Fruit fly (Drosophila melanogaster) whole organism, wandering third instar larva: ENCODE data around the gene CG13901.

Experiments
- Abd-B ChIP-seq: fragments of >200 bp; optimal IDR thresholded peaks from 2 replicates; lab custom pipeline; 2017; ENCODE audit warnings: missing biosample characterization, missing genetic modification characterization
- CG32264 ChIP-seq: fragments of 200-800 bp; sonication (Bioruptor generic); optimal IDR thresholded peaks from 2 replicates; lab custom pipeline; 2016; ENCODE audit warnings: missing biosample characterization, missing genetic modification characterization
- CG9705 ChIP-seq: fragments of 200-800 bp; sonication (Bioruptor generic); optimal IDR thresholded peaks from 2 replicates; lab custom pipeline; 2018; ENCODE audit warnings: missing biosample characterization, mild to moderate bottlenecking, missing genetic modification characterization
- CrebA ChIP-seq: fragments of 200-800 bp; sonication (Bioruptor generic); optimal IDR thresholded peaks from 2 replicates; lab custom pipeline; 2016; ENCODE audit warnings: missing biosample characterization, mild to moderate bottlenecking, missing genetic modification characterization, borderline replicate concordance
- Dfd ChIP-seq: fragments of >200 bp; optimal IDR thresholded peaks from 2 replicates; lab custom pipeline; 2017; ENCODE audit warnings: missing biosample characterization, missing genetic modification characterization
- Dif ChIP-seq: fragments of 200-275, 200-300 bp; sonication (Bioruptor generic); optimal IDR thresholded peaks from 2 replicates; lab custom pipeline; 2018; ENCODE audit warnings: missing biosample characterization, missing genetic modification characterization; ENCODE audit not compliant: partially characterized antibody
- GATAd ChIP-seq: sonication (Bioruptor generic); optimal IDR thresholded peaks from 2 replicates; lab custom pipeline; 2016; ENCODE audit warnings: missing biosample characterization, missing genetic modification characterization
- HLH106 ChIP-seq: fragments of 200-800 bp; optimal IDR thresholded peaks from 3 replicates; lab custom pipeline; 2019; ENCODE audit warnings: missing biosample characterization, mild to moderate bottlenecking, missing genetic modification characterization, moderate library complexity
- Hnf4 ChIP-seq: fragments of 200-800 bp; sonication (Bioruptor generic); optimal IDR thresholded peaks from 2 replicates; lab custom pipeline; 2016; ENCODE audit warnings: missing biosample characterization, mild to moderate bottlenecking, missing genetic modification characterization
- Hr78 ChIP-seq: fragments of >200 bp; optimal IDR thresholded peaks from 2 replicates; lab custom pipeline; 2017; ENCODE audit warnings: missing biosample characterization, missing genetic modification characterization
- Hr83 ChIP-seq: fragments of 200-300 bp; sonication (Bioruptor generic); optimal IDR thresholded peaks from 2 replicates; lab custom pipeline; 2016; ENCODE audit warnings: missing biosample characterization, mild to moderate bottlenecking, missing genetic modification characterization, moderate library complexity; ENCODE audit not compliant: poor library complexity, severe bottlenecking
- Jra ChIP-seq: sonication (Bioruptor generic); optimal IDR thresholded peaks from 2 replicates; lab custom pipeline; 2016; ENCODE audit warnings: missing biosample characterization, missing genetic modification characterization
- Mio ChIP-seq: sonication (Bioruptor generic); optimal IDR thresholded peaks from 2 replicates; lab custom pipeline; 2016; ENCODE audit warnings: missing biosample characterization, missing genetic modification characterization
- Myc ChIP-seq: fragments of >200 bp; optimal IDR thresholded peaks from 2 replicates; lab custom pipeline; 2017
- N ChIP-seq: fragments of >200 bp; optimal IDR thresholded peaks from 2 replicates; lab custom pipeline; 2018; ENCODE audit warnings: missing biosample characterization, missing external identifiers, missing genetic modification characterization
- OdsH ChIP-seq: fragments of 200-800 bp; sonication (Bioruptor generic); optimal IDR thresholded peaks from 2 replicates; lab custom pipeline; 2016; ENCODE audit warnings: missing biosample characterization, mild to moderate bottlenecking, missing genetic modification characterization
- Rel ChIP-seq, 2 experiments: fragments of 200-800 bp; sonication (Bioruptor generic) in 1 of 2; optimal IDR thresholded peaks; 2 replicates in 1 of 2; 3 replicates in 1 of 2; lab custom pipeline; 2016 to 2019; ENCODE audit warnings: mild to moderate bottlenecking in 2 of 2, missing biosample characterization in 2 of 2, missing genetic modification characterization in 2 of 2, moderate library complexity in 1 of 2
- Sp1 ChIP-seq: fragments of 200-800 bp; sonication (Bioruptor generic); optimal IDR thresholded peaks from 3 replicates; lab custom pipeline; 2019; ENCODE audit warnings: missing biosample characterization, mild to moderate bottlenecking, missing genetic modification characterization, moderate library complexity
- Vsx2 ChIP-seq: fragments of 200-300, 225-300 bp; sonication (Bioruptor generic); optimal IDR thresholded peaks from 2 replicates; lab custom pipeline; 2018; ENCODE audit warnings: missing biosample characterization, missing genetic modification characterization; ENCODE audit not compliant: partially characterized antibody
- br ChIP-seq: fragments of 200-800 bp; sonication (Bioruptor generic); optimal IDR thresholded peaks from 2 replicates; lab custom pipeline; 2016; ENCODE audit warnings: missing biosample characterization, missing genetic modification characterization
- brk ChIP-seq: fragments of 200-800 bp; sonication (Bioruptor generic); optimal IDR thresholded peaks from 2 replicates; lab custom pipeline; 2016; ENCODE audit warnings: missing biosample characterization, mild to moderate bottlenecking, missing genetic modification characterization
- dl ChIP-seq, 2 experiments: fragments of 175-275, 200-275 bp in 1 of 2; fragments of 200-275 bp in 1 of 2; sonication (Bioruptor generic); optimal IDR thresholded peaks; lab custom pipeline; 2018; ENCODE audit warnings: mild to moderate bottlenecking in 2 of 2, missing biosample characterization in 2 of 2, missing genetic modification characterization in 2 of 2, moderate library complexity in 2 of 2; ENCODE audit not compliant: partially characterized antibody in 2 of 2, insufficient read depth in 1 of 2
- dmrt93B ChIP-seq: fragments of 200-800 bp; sonication (Bioruptor generic); optimal IDR thresholded peaks from 2 replicates; lab custom pipeline; 2018; ENCODE audit warnings: missing biosample characterization, mild to moderate bottlenecking, missing genetic modification characterization
- dsf ChIP-seq: sonication (Bioruptor generic); optimal IDR thresholded peaks from 2 replicates; lab custom pipeline; 2016; ENCODE audit warnings: missing biosample characterization, missing genetic modification characterization, borderline replicate concordance
- ey ChIP-seq: fragments of 200-800 bp; sonication (Bioruptor generic); optimal IDR thresholded peaks from 2 replicates; lab custom pipeline; 2016; ENCODE audit warnings: missing biosample characterization, missing genetic modification characterization
- foxo ChIP-seq, 2 experiments: fragments of 200-800 bp; sonication (Bioruptor generic); optimal IDR thresholded peaks; 2 replicates in 1 of 2; 3 replicates in 1 of 2; lab custom pipeline; 2016 to 2017; ENCODE audit warnings: missing biosample characterization in 2 of 2, missing genetic modification characterization in 2 of 2
- fru ChIP-seq: fragments of 200-800 bp; sonication (Bioruptor generic); optimal IDR thresholded peaks from 3 replicates; lab custom pipeline; 2016; ENCODE audit warnings: missing biosample characterization, mild to moderate bottlenecking, missing genetic modification characterization
- h ChIP-seq: fragments of 200-800 bp; sonication (Bioruptor generic); optimal IDR thresholded peaks from 3 replicates; lab custom pipeline; 2016; ENCODE audit warnings: missing biosample characterization, mild to moderate bottlenecking, missing genetic modification characterization
- jim ChIP-seq: fragments of 175-275, 200-325 bp; sonication (Bioruptor generic); optimal IDR thresholded peaks from 2 replicates; lab custom pipeline; 2016; ENCODE audit warnings: missing biosample characterization, mild to moderate bottlenecking, missing genetic modification characterization
- lola ChIP-seq: fragments of >200 bp; optimal IDR thresholded peaks from 2 replicates; lab custom pipeline; 2017; ENCODE audit warnings: missing biosample characterization, missing genetic modification characterization
- pan ChIP-seq: fragments of >200 bp; optimal IDR thresholded peaks from 2 replicates; lab custom pipeline; 2017
- psq ChIP-seq: fragments of 200-800 bp; sonication (Bioruptor generic); optimal IDR thresholded peaks from 3 replicates; lab custom pipeline; 2017; ENCODE audit warnings: missing biosample characterization, mild to moderate bottlenecking, missing genetic modification characterization, moderate library complexity
- rgr ChIP-seq: fragments of 200-800 bp; sonication (Bioruptor generic); optimal IDR thresholded peaks from 3 replicates; lab custom pipeline; 2016; ENCODE audit warnings: missing biosample characterization, mild to moderate bottlenecking, missing genetic modification characterization
- sage ChIP-seq: fragments of 200-800 bp; sonication (Bioruptor generic); optimal IDR thresholded peaks from 2 replicates; lab custom pipeline; 2016; ENCODE audit warnings: missing biosample characterization, mild to moderate bottlenecking, missing genetic modification characterization
- sv ChIP-seq: fragments of 200-800 bp; sonication (Bioruptor generic); optimal IDR thresholded peaks from 3 replicates; lab custom pipeline; 2016; ENCODE audit warnings: missing biosample characterization, missing genetic modification characterization
- tai ChIP-seq: sonication (Bioruptor generic); optimal IDR thresholded peaks from 2 replicates; lab custom pipeline; 2016; ENCODE audit warnings: missing biosample characterization, missing genetic modification characterization
- usp ChIP-seq: fragments of >200 bp; optimal IDR thresholded peaks from 2 replicates; lab custom pipeline; 2017; ENCODE audit warnings: missing biosample characterization, missing genetic modification characterization
- woc ChIP-seq: sonication (Bioruptor generic); optimal IDR thresholded peaks from 2 replicates; lab custom pipeline; 2016; ENCODE audit warnings: missing biosample characterization, mild to moderate bottlenecking, missing genetic modification characterization

The CG13901 gene

DNA sequence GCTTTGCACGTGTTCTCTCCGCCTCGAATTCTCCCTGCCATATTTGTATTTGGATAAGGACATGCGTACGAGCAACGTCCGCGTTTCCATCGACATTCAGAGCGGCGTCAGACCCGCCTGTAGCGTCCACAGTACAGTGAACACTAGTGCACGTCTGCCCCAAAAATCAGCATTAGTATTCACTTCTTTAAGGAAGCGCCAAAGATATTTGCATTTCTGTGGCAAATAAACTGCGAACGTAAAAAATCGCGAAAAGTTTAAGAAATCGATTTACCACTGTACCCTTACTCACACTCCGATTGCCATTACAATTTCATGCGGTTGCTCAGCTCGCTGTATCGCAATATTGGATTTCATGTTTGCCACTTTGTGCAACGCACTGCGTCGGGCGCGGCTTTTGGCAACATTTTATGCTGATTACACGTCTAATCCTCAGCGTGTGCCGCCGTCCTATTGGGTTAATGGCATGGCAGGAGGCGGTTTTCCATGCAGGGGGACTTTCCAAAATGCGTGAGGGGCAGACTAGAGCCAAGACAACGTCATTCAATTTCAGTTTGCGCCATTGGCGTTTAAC, 34.8 kb downstream of the CG13901 start:
- peak; percentile 97 for TF ChIP-seq ey (GFP tag; lab: Kevin White, UChicago)
- no peak for TF ChIP-seq Myc
- peak; percentile 97 for TF ChIP-seq rgr (GFP tag; lab: Kevin White, UChicago)
- TF ChIP-seq psq (GFP tag; lab: Kevin White, UChicago), result peak; percentile 92
- peak; percentile 68 for TF ChIP-seq Rel (GFP tag; optimal IDR thresholded peaks at IDR 0.05; lab: Kevin White, UChicago)
- peak; percentile 84 for TF ChIP-seq Rel (tag; optimal IDR thresholded peaks at IDR 0.05; lab: Kevin White, UChicago)
- peak; percentile 97 for TF ChIP-seq tai
- TF ChIP-seq dsf (GFP tag; lab: Kevin White, UChicago), result peak; percentile 87
- TF ChIP-seq Jra, result peak; percentile 95
- peak; percentile 94 for TF ChIP-seq CG9705 (GFP tag; lab: Kevin White, UChicago)
- TF ChIP-seq usp (GFP tag; lab: Kevin White, UChicago), result no peak
- peak; percentile 91 for TF ChIP-seq woc
- no peak for TF ChIP-seq lola
- TF ChIP-seq Hr83 (GFP tag; lab: Kevin White, UChicago), result peak; percentile 90
- peak; percentile 95 for TF ChIP-seq fru (GFP tag; lab: Kevin White, UChicago)
- peak; percentile 96 for TF ChIP-seq HLH106 (tag; lab: Kevin White, UChicago)
- TF ChIP-seq h (GFP tag; lab: Kevin White, UChicago), result peak; percentile 97
- TF ChIP-seq sage (GFP tag; lab: Kevin White, UChicago), result peak; percentile 94
- no peak for TF ChIP-seq Vsx2
- peak; percentile 73 for TF ChIP-seq CrebA
- peak; percentile 71 for TF ChIP-seq jim
- peak; percentile 98 for TF ChIP-seq Hnf4 (GFP tag; lab: Kevin White, UChicago)
- TF ChIP-seq N (GFP tag; lab: Kevin White, UChicago), result no peak
- no peak for TF ChIP-seq Dfd (GFP tag; lab: Kevin White, UChicago)
- TF ChIP-seq sv (GFP tag; lab: Kevin White, UChicago), result peak; percentile 75
- TF ChIP-seq br (GFP tag; lab: Kevin White, UChicago), result peak; percentile 98
- no peak for TF ChIP-seq Dif (GFP tag; lab: Kevin White, UChicago)
- TF ChIP-seq Mio (GFP tag; lab: Kevin White, UChicago), result peak; percentile 88
- no peak for TF ChIP-seq Hr78
- peak; percentile 76 to 98 for TF ChIP-seq foxo (GFP tag; optimal IDR thresholded peaks at IDR 0.05; lab: Kevin White, UChicago)
- no peak for TF ChIP-seq Abd-B (GFP tag; lab: Kevin White, UChicago)
- peak; percentile 92 for TF ChIP-seq brk (GFP tag; lab: Kevin White, UChicago)
- peak; percentile 94 for TF ChIP-seq CG32264
- TF ChIP-seq OdsH (GFP tag; lab: Kevin White, UChicago), result peak; percentile 96
- peak; percentile 94 for TF ChIP-seq Sp1 (GFP tag; lab: Kevin White, UChicago)
- no peak for TF ChIP-seq pan (lab: Kevin White, UChicago)
- TF ChIP-seq dl (GFP tag; optimal IDR thresholded peaks at IDR 0.05; lab: Kevin White, UChicago; ENCODE audit: insufficient read depth in 1 of 2, partially characterized antibody in 2 of 2), result no peak
- TF ChIP-seq dmrt93B (GFP tag; lab: Kevin White, UChicago), result peak; percentile 93
- peak; percentile 78 for TF ChIP-seq GATAd (GFP tag; lab: Kevin White, UChicago)

- TF ChIP-seq Vsx2 (no peak), CG32264 (no peak), dl (GFP tag; optimal IDR thresholded peaks at IDR 0.05; lab: Kevin White, UChicago; ENCODE audit: insufficient read depth in 1 of 2, partially characterized antibody in 2 of 2) (no peak), Sp1 (GFP tag; lab: Kevin White, UChicago) (peak; percentile 86), brk (GFP tag; lab: Kevin White, UChicago) (peak; percentile 7), foxo (GFP tag; optimal IDR thresholded peaks at IDR 0.05; lab: Kevin White, UChicago) (peak in 1 of 2 experiments; percentile 74), Mio (GFP tag; lab: Kevin White, UChicago) (no peak), tai (peak; percentile 33), ey (GFP tag; lab: Kevin White, UChicago) (peak; percentile 78), Abd-B (GFP tag; lab: Kevin White, UChicago) (no peak), psq (GFP tag; lab: Kevin White, UChicago) (peak; percentile 39), h (GFP tag; lab: Kevin White, UChicago) (peak; percentile 76), dsf (GFP tag; lab: Kevin White, UChicago) (no peak), Jra (peak; percentile 13), dmrt93B (GFP tag; lab: Kevin White, UChicago) (peak; percentile 65), Rel (GFP tag; optimal IDR thresholded peaks at IDR 0.05; lab: Kevin White, UChicago) (no peak), Rel (tag; optimal IDR thresholded peaks at IDR 0.05; lab: Kevin White, UChicago) (peak; percentile 19), OdsH (GFP tag; lab: Kevin White, UChicago) (peak; percentile 77), rgr (GFP tag; lab: Kevin White, UChicago) (peak; percentile 72), Hnf4 (GFP tag; lab: Kevin White, UChicago) (peak; percentile 46), HLH106 (tag; lab: Kevin White, UChicago) (peak; percentile 87), woc (peak; percentile 28), fru (GFP tag; lab: Kevin White, UChicago) (peak; percentile 78), br (GFP tag; lab: Kevin White, UChicago) (peak; percentile 65), CG9705 (GFP tag; lab: Kevin White, UChicago) (peak; percentile 62), Hr83 (GFP tag; lab: Kevin White, UChicago) (no peak), Dif (GFP tag; lab: Kevin White, UChicago) (no peak), sage (GFP tag; lab: Kevin White, UChicago) (peak; percentile 55)
These were observed 35.7 kb downstream of the CG13901 start for dm6 chr3L:801860-802462.
